Worm (Caenorhabditis elegans) whole organism, dauer: ENCODE measurements around the gene pgp-13.

Source experiments
- unc-62 ChIP-seq: sonication (generic microtip); optimal IDR thresholded peaks from 2 replicates; lab custom pipeline; 2017; ENCODE audit warnings: missing biosample characterization, missing genetic modification reagents, missing genetic modification characterization

The pgp-13 gene

DNA sequence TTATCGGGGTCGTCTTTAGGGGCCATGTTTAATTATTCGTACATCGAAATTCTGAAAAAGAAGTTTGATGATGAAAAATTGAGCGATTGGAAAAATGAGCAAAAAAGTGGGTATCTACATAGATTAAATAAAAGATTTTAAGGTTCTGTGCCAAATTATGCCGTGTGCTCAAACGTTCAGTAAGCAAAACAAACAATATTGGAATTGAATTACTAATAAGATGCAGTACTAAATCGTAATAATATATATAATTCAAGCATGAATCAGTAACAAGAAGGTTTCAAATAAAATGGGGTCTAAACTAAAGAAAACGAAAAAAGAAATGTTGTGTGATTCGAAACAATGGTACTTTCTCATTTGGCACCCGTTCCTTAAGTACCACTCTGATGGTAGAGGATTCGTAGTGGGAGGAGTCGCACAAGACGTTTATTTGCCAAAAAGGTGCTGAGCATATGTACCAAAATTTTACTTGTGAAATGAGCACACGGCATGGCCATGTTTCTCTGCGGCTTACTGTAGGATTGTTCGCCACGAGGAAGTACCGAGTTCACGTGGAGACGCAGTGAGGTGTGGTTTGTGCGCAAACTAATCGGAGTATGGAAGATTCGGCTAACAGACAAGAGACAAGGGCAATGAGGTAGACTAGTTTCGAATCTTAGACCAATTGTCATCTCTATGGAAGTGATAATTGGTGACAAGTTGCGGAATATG, 11.1 kb downstream of the pgp-13 start, which contains the start of gene pgp-14:
pgp-14 (minus strand) TSS at position 51 of the 711 bp plus-strand sequence.
- no peak for TF ChIP-seq unc-62 (GFP tag; lab: Kevin White, UChicago)

DNA sequence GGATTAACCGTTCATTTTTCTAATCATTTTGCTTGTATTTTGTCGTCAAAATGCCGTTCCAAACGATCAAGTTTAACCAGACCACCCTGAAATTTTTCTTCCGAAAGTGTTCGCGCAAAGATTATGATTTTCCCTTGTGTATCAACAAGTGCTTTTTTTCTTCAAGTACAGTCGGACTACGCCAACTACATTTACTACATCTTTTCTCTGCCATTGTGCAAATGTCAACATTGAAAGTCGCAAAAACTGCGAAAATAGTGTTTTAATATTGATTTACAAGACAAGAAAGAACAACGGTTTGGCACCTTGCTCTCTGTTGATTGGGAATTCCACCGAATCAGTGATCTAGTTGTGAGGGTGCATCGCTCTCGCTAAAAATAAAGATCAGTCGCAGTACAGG, 12.3 kb downstream of the pgp-13 start:
- no peak for TF ChIP-seq unc-62 (GFP tag; lab: Kevin White, UChicago)

- TF ChIP-seq unc-62 (GFP tag; lab: Kevin White, UChicago) = no peak
Observed at ce11 chrX:12754043-12754442, 15.5 kb downstream of the pgp-13 start.

DNA sequence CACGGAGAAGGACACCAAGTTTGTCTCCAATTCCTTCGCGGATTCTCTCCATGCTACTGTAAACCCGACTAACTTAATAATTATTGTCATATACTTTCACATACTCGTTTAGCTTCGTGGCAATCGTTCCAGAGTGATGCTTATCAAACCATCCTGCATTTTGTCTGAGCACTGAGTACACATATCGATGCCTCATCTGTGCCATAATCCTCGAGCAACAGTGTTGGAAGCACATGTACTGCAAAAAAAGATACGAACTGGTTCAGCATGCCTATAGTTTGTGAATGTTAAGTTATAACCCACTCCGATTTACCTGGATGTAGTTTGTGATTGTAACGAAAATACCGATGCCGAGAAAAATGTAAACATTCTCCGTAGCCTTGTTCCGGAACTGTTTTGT, 16.5 kb downstream of the pgp-13 start:
- no peak for TF ChIP-seq unc-62 (GFP tag; lab: Kevin White, UChicago)

ce11 chrX:12759010-12759409, 20.5 kb downstream of the pgp-13 start:
- TF ChIP-seq unc-62 (GFP tag; lab: Kevin White, UChicago) = no peak

DNA sequence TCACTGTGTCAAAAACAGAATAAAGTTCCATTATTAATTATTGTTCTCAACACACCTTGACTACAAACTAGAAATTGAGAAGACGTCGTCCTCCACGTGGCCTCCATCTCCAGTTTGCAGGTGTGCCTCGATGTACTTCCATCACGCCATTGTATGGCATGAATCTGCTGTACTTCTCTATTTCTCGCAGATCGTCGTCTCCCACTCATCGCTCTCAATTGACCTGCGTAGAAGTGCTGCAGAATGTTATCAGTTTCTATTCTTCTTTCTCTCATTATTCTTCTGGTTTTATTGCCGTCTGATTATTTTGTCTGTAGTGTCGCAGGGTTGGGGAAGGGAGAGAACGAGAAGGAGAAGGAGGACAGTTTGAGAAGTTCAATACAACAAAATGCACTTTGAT, 21.1 kb downstream of the pgp-13 start:
- TF ChIP-seq unc-62 (GFP tag; lab: Kevin White, UChicago) = no peak

ce11 chrX:12761295-12761775, 22.8 kb downstream of the pgp-13 start:
- no peak for TF ChIP-seq unc-62 (GFP tag; lab: Kevin White, UChicago)

DNA sequence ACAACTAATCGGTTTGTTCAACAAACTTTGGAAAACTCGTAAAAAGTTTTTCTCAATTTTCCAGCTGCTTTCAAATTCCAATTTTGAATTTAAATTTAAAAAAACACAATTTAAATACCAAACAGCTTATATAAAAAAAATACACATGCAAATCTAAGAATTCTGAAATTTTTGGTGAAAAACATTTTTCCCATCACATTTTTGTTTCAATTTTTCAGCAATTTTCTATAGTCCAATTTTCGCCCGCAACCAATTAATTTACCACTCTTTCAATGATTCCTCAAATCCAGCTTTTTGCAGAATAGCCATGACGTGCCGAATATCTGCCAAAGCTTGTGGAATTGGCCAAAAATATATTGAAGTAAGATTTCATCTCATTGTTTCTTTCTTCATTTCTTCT, 23.2 kb downstream of the pgp-13 start, which contains the start of gene cept-1:
cept-1 (plus strand) TSS at position 301 of the 400 bp plus-strand sequence.
- TF ChIP-seq unc-62 (GFP tag; lab: Kevin White, UChicago) = no peak

ce11 chrX:12764009-12764408, 25.5 kb downstream of the pgp-13 start:
- no peak for TF ChIP-seq unc-62 (GFP tag; lab: Kevin White, UChicago)

DNA sequence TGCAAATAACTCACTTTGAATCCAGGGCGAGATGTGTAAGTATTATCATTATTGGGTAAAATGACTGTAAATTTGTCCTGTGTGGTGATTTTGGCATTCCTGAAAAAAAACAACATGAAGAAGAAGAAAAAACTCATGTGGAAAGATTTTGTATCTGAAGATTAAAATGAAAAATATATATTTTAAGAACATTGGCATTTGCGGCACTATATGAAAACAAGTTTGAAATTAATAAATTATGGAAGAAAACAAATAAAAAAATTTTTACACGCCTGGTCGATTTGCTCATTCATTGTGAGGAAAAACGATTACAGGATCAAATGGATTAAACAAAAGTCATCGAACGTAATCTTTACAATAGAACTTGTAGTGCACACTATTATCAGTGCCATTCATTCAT, 31.1 kb downstream of the pgp-13 start, which contains the start of gene ilc-17.1:
ilc-17.1 (minus strand) TSS at position 101 of the 400 bp plus-strand sequence.
- TF ChIP-seq unc-62 (GFP tag; lab: Kevin White, UChicago) = no peak

DNA sequence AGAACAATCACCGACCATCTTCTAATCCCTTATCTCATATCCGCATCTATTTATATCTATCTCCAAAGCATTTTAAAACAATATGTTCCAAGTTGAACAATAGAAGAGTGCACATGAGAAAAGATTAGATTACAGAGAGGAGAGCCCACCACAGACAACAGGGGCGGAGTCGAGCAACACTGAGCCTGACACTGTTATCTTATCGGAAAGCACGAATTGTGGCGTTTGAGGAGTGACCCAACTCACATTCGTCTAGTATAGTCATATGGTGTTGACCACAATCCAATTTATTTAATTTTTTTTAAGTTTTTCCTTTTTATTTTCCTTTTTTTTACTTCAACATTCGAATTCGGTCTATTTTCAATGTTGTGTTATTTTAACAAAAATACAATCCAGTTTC, 42.1 kb downstream of the pgp-13 start:
- no peak for TF ChIP-seq unc-62 (GFP tag; lab: Kevin White, UChicago)

ce11 chrX:12781712-12782444, 43.3 kb downstream of the pgp-13 start, which contains the start of gene alh-13:
TSS of gene alh-13 (plus strand) at chrX:12782394.
- no peak for TF ChIP-seq unc-62 (GFP tag; lab: Kevin White, UChicago)

DNA sequence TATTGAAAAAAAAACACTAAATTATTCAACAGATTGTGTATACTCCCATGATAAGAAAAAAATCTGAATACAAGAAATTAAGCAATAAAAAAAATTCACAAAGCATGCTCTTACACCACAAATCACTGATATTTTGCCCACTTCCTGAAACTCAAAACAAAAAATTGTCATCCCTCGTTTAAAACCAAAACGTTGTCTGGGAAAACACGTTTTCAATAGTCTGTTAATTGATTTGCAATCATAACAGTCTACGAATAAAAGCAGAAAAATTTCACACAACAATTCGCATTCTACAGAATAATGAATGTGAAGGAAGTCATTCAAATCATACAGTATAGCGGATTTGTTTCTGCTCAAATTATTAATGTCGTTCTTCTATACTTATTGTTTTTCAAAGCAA, 49.1 kb downstream of the pgp-13 start, which contains the start of gene str-124:
str-124 (plus strand) TSS at position 301 of the 400 bp plus-strand sequence.
- TF ChIP-seq unc-62 (GFP tag; lab: Kevin White, UChicago) = no peak

DNA sequence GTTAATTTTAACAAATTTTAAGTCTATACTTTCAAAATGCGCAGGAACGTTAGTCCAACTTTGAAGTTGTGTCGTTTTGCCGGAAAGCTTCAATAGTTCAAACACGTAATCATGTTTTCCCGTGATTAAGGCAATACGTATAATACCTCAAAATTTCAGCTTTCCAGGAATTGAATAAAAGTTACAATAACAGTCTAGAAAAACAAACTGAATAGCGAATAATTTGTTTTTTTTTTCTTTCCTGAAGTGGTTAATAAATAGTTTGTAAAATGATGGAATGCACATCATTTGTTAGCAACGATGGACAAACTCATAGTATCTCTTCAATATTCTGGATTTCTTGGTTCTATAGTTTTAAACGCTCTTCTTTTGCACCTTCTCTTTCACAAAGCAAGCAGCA, 51.5 kb downstream of the pgp-13 start, which contains the start of gene str-123:
str-123 (plus strand) TSS at position 301 of the 400 bp plus-strand sequence.
- no peak for TF ChIP-seq unc-62 (GFP tag; lab: Kevin White, UChicago)

- no peak for TF ChIP-seq unc-62 (GFP tag; lab: Kevin White, UChicago)
Observed at ce11 chrX:12792554-12792953, 54.0 kb downstream of the pgp-13 start, which contains the start of gene abf-5. TSS of gene abf-5 (plus strand) at chrX:12792854.

- TF ChIP-seq unc-62 (GFP tag; lab: Kevin White, UChicago) = no peak
Observed at ce11 chrX:12793075-12793474, 54.5 kb downstream of the pgp-13 start.
